Worm (Caenorhabditis elegans): ENCODE results near the gene F13E9.11.

DNA sequence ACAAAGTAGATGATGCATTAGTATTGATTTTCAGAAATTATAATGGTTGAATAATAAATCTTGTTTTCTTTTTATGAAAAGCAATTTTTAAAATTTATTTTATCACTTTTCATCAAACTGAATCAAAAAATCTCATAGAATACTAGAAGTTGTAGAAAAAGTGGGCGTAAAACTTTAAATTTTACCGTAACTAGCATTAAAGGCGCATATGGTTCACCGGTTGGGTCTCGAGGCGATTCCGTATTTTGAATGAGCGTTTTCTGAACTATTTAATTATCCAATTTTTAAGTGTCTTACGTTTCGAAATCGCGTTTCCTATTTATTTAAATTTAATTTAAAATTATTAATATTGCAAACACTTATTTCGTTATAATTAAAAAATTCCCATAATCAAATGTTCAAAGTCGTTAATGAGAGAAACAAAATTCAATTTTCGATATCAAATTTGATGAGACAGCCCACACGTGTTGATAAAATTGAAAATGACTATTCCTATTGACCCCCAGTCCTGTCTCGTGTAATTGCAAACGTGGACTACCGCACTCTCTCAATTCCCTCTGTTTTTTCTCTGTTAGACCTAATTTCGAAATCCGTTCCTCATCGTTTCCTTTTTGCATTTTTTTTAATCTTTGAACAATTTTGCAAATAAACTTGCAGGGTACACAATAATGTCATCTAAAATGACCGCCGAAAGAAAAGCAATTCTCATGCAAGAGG is 10.5 kb downstream of the F13E9.11 start, which contains the start of the genes T11G6.2 and hars-1:
- TF ChIP-seq ref-1 (GFP tag; conservative IDR thresholded peaks at IDR 0.05) (no peak), T22C8.4 (GFP tag; IDR thresholded peaks at IDR 0.05) (no peak), ztf-23 (GFP tag; IDR thresholded peaks at IDR 0.05) (no peak), flt-1 (GFP tag; IDR thresholded peaks at IDR 0.05) (no peak), med-1 (GFP tag; optimal IDR thresholded peaks at IDR 0.05; ENCODE audit: insufficient read depth) (no peak)

Measured in whole organism, midembryonic.